Worm (Caenorhabditis elegans) whole organism, midembryonic: Measurements from ENCODE around the gene ztf-8.

Experiments used
- T22C8.4 ChIP-seq: fragments of 200-800 bp; sonication (Bioruptor generic); IDR thresholded peaks from 2 replicates; pipeline ENCODE4 v1.3.6; 2022; ENCODE audit warnings: missing genetic modification characterization, missing compliant biosample characterization
- flt-1 ChIP-seq: fragments of 200-800 bp; sonication (Bioruptor generic); IDR thresholded peaks from 2 replicates; pipeline ENCODE4 v1.3.6; 2022; ENCODE audit warnings: missing genetic modification characterization, missing compliant biosample characterization
- med-1 ChIP-seq: sonication (generic microtip); optimal IDR thresholded peaks from 2 replicates; lab custom pipeline; 2017; ENCODE audit warnings: missing genetic modification characterization, mild to moderate bottlenecking, missing compliant biosample characterization, antibody characterized with exemption, missing genetic modification reagents; ENCODE audit not compliant: insufficient read depth
- ref-1 ChIP-seq: fragments of 200-800 bp; sonication (Bioruptor generic); conservative IDR thresholded peaks from 2 replicates; pipeline ENCODE4 v1.3.6; 2022; ENCODE audit warnings: missing genetic modification reagents, missing genetic modification characterization, missing compliant biosample characterization
- tab-1 ChIP-seq: fragments of 200-800 bp; sonication (Bioruptor generic); IDR thresholded peaks from 2 replicates; pipeline ENCODE4 v1.3.6; 2022; ENCODE audit warnings: missing genetic modification characterization, missing compliant biosample characterization
- ztf-23 ChIP-seq: fragments of 200-800 bp; sonication (Bioruptor generic); IDR thresholded peaks from 2 replicates; pipeline ENCODE4 v1.3.6; 2022; ENCODE audit warnings: missing genetic modification reagents, missing genetic modification characterization, missing compliant biosample characterization
- ztf-29 ChIP-seq: fragments of 200-800 bp; sonication (Bioruptor generic); IDR thresholded peaks from 2 replicates; pipeline ENCODE4 v1.3.6; 2022; ENCODE audit warnings: missing genetic modification reagents, missing genetic modification characterization, missing compliant biosample characterization

ce11 chrIII:5294867-5295266, 21.6 kb upstream of the ztf-8 start:
- peak; percentile 95 for TF ChIP-seq ztf-23
- TF ChIP-seq tab-1, result peak; percentile 95
- peak; percentile 88 for TF ChIP-seq ref-1 (GFP tag; lab: Robert Waterston, UW)
- TF ChIP-seq med-1 (GFP tag; lab: Kevin White, UChicago), result peak; percentile 71
- TF ChIP-seq ztf-29 (GFP tag; lab: Robert Waterston, UW), result peak; percentile 95
- TF ChIP-seq flt-1 (GFP tag; lab: Robert Waterston, UW), result peak; percentile 96
- TF ChIP-seq T22C8.4 (GFP tag; lab: Robert Waterston, UW), result peak; percentile 94
